Worm (Caenorhabditis elegans) whole organism, young adult: ENCODE data around the gene dre-1.

Experiments used
- F22D6.2 ChIP-seq: sonication (generic microtip); optimal IDR thresholded peaks from 2 replicates; lab custom pipeline; 2016; ENCODE audit warnings: mild to moderate bottlenecking, missing genetic modification characterization, missing compliant biosample characterization
- F39B2.1 ChIP-seq: fragments of 200-800 bp; sonication (Bioruptor generic); IDR thresholded peaks from 2 replicates; pipeline ENCODE4 v1.3.6; 2022; ENCODE audit warnings: missing genetic modification reagents, missing genetic modification characterization, missing compliant biosample characterization
- F55B11.4 ChIP-seq: sonication (generic microtip); optimal IDR thresholded peaks from 2 replicates; lab custom pipeline; 2016; ENCODE audit warnings: missing compliant biosample characterization, missing genetic modification characterization, borderline replicate concordance; ENCODE audit not compliant: insufficient read depth
- F57A8.1 ChIP-seq: fragments of 200-800 bp; sonication (Bioruptor generic); optimal IDR thresholded peaks from 2 replicates; lab custom pipeline; 2018; ENCODE audit warnings: mild to moderate bottlenecking, missing genetic modification characterization, moderate library complexity, missing compliant biosample characterization
- F57C9.4 ChIP-seq: sonication (generic microtip); optimal IDR thresholded peaks from 2 replicates; lab custom pipeline; 2017; ENCODE audit warnings: mild to moderate bottlenecking, missing genetic modification characterization, missing compliant biosample characterization
- K12H6.12 ChIP-seq: fragments of 200-800 bp; sonication (Bioruptor generic); optimal IDR thresholded peaks from 2 replicates; lab custom pipeline; 2018; ENCODE audit warnings: mild to moderate bottlenecking, missing genetic modification characterization, missing compliant biosample characterization
- ZK185.1 ChIP-seq: sonication (generic microtip); optimal IDR thresholded peaks from 2 replicates; lab custom pipeline; 2016; ENCODE audit warnings: mild to moderate bottlenecking, missing genetic modification characterization, missing compliant biosample characterization; ENCODE audit not compliant: poor library complexity, severe bottlenecking
- akir-1 ChIP-seq: fragments of 200-800 bp; sonication (Bioruptor generic); optimal IDR thresholded peaks from 2 replicates; lab custom pipeline; 2018; ENCODE audit warnings: mild to moderate bottlenecking, missing genetic modification characterization, moderate library complexity, missing compliant biosample characterization
- aptf-3 ChIP-seq: fragments of 200-800 bp; sonication (Bioruptor generic); IDR thresholded peaks from 2 replicates; pipeline ENCODE4 v1.3.6; 2022; ENCODE audit warnings: missing genetic modification characterization, missing compliant biosample characterization
- athp-1 ChIP-seq: sonication (generic microtip); optimal IDR thresholded peaks from 2 replicates; lab custom pipeline; 2017; ENCODE audit warnings: mild to moderate bottlenecking, missing genetic modification characterization, missing compliant biosample characterization
- attf-3 ChIP-seq: fragments of 200-800 bp; sonication (Bioruptor generic); conservative IDR thresholded peaks from 2 replicates; pipeline ENCODE4 v1.3.6; 2022; ENCODE audit warnings: missing genetic modification reagents, missing genetic modification characterization, missing compliant biosample characterization
- attf-5 ChIP-seq: fragments of 200-800 bp; sonication (Bioruptor generic); optimal IDR thresholded peaks from 2 replicates; lab custom pipeline; 2018; ENCODE audit warnings: mild to moderate bottlenecking, missing genetic modification characterization, missing compliant biosample characterization
- cebp-2 ChIP-seq: fragments of 200-800 bp; sonication (Bioruptor generic); IDR thresholded peaks from 2 replicates; pipeline ENCODE4 v1.3.6; 2022; ENCODE audit warnings: missing genetic modification characterization, missing compliant biosample characterization
- ceh-27 ChIP-seq: fragments of 200-800 bp; sonication (Bioruptor generic); optimal IDR thresholded peaks from 2 replicates; lab custom pipeline; 2018; ENCODE audit warnings: mild to moderate bottlenecking, missing genetic modification characterization, moderate library complexity, missing compliant biosample characterization
- ceh-91 ChIP-seq: fragments of 200-800 bp; sonication (Bioruptor generic); IDR thresholded peaks from 2 replicates; pipeline ENCODE4 v1.3.6; 2022; ENCODE audit warnings: missing genetic modification reagents, missing genetic modification characterization, missing compliant biosample characterization
- chd-7 ChIP-seq: sonication (generic microtip); optimal IDR thresholded peaks from 2 replicates; lab custom pipeline; 2016; ENCODE audit warnings: mild to moderate bottlenecking, missing genetic modification characterization, moderate library complexity, missing compliant biosample characterization
- die-1 ChIP-seq: sonication (generic microtip); optimal IDR thresholded peaks from 2 replicates; lab custom pipeline; 2016; ENCODE audit warnings: missing genotype, mild to moderate bottlenecking, missing genetic modification characterization, missing compliant biosample characterization
- dox-1 ChIP-seq: fragments of 200-800 bp; sonication (Bioruptor generic); IDR thresholded peaks from 2 replicates; pipeline ENCODE4 v1.3.6; 2022; ENCODE audit warnings: missing genetic modification reagents, missing genetic modification characterization, missing compliant biosample characterization
- dpff-1 ChIP-seq: sonication (generic microtip); optimal IDR thresholded peaks from 2 replicates; lab custom pipeline; 2017; ENCODE audit warnings: mild to moderate bottlenecking, missing genetic modification characterization, missing compliant biosample characterization
- efl-1 ChIP-seq: fragments of 150-350 bp; optimal IDR thresholded peaks from 2 replicates; lab custom pipeline; 2014; ENCODE audit warnings: missing biosample characterization, missing genetic modification reagents, missing genetic modification characterization
- fkh-3 ChIP-seq: sonication (generic microtip); optimal IDR thresholded peaks from 2 replicates; lab custom pipeline; 2016; ENCODE audit warnings: mild to moderate bottlenecking, missing genetic modification characterization, missing compliant biosample characterization
- him-1 ChIP-seq: sonication (generic microtip); optimal IDR thresholded peaks from 2 replicates; lab custom pipeline; 2016; ENCODE audit warnings: missing genotype, missing genetic modification reagents, missing genetic modification characterization, missing compliant biosample characterization
- let-526 ChIP-seq: fragments of 200-800 bp; sonication (Bioruptor generic); IDR thresholded peaks from 2 replicates; pipeline ENCODE4 v1.3.6; 2022; ENCODE audit warnings: missing genetic modification reagents, missing genetic modification characterization, missing compliant biosample characterization
- let-607 ChIP-seq, 2 experiments: fragments of 200-800 bp in 1 of 2; sonication (Bioruptor generic) in 1 of 2; sonication (generic microtip) in 1 of 2; optimal IDR thresholded peaks; 2 replicates each; lab custom pipeline; 2016 to 2018; ENCODE audit warnings: mild to moderate bottlenecking in 2 of 2, missing compliant biosample characterization in 2 of 2, missing genetic modification characterization in 2 of 2, moderate library complexity in 2 of 2, missing genotype in 1 of 2
- lin-35 ChIP-seq, 3 experiments: fragments of 150-350 bp in 2 of 3; sonication (generic microtip) in 1 of 3; optimal IDR thresholded peaks; 2 replicates each; lab custom pipeline; 2014 to 2018; ENCODE audit warnings: missing biosample characterization in 3 of 3, missing genetic modification characterization in 3 of 3, missing genetic modification reagents in 3 of 3
- lir-1 ChIP-seq: fragments of 200-800 bp; sonication (Bioruptor generic); conservative IDR thresholded peaks from 2 replicates; pipeline ENCODE4 v1.3.6; 2022; ENCODE audit warnings: missing genetic modification reagents, missing genetic modification characterization, missing compliant biosample characterization
- madf-6 ChIP-seq: fragments of 200-800 bp; sonication (Bioruptor generic); IDR thresholded peaks from 2 replicates; pipeline ENCODE4 v1.3.6; 2022; ENCODE audit warnings: missing genetic modification reagents, missing genetic modification characterization, missing compliant biosample characterization
- nhr-179 ChIP-seq: sonication (generic microtip); optimal IDR thresholded peaks from 2 replicates; lab custom pipeline; 2016; ENCODE audit warnings: mild to moderate bottlenecking, missing genetic modification characterization, missing compliant biosample characterization
- rcor-1 ChIP-seq: fragments of 200-800 bp; sonication (Bioruptor generic); IDR thresholded peaks from 2 replicates; pipeline ENCODE4 v1.3.6; 2022; ENCODE audit warnings: missing genetic modification reagents, missing genetic modification characterization, missing compliant biosample characterization
- repo-1 ChIP-seq: sonication (generic microtip); optimal IDR thresholded peaks from 2 replicates; lab custom pipeline; 2017; ENCODE audit warnings: mild to moderate bottlenecking, missing genetic modification characterization, missing compliant biosample characterization
- somi-1 ChIP-seq: fragments of 200-800 bp; sonication (Bioruptor generic); optimal IDR thresholded peaks from 2 replicates; lab custom pipeline; 2018; ENCODE audit warnings: mild to moderate bottlenecking, missing genetic modification characterization, missing compliant biosample characterization
- tbx-9 ChIP-seq: sonication (generic microtip); optimal IDR thresholded peaks from 2 replicates; lab custom pipeline; 2016; ENCODE audit warnings: borderline replicate concordance, missing genetic modification characterization, inconsistent platforms, missing compliant biosample characterization
- zfh-2 ChIP-seq: fragments of 200-800 bp; sonication (Bioruptor generic); conservative IDR thresholded peaks from 2 replicates; pipeline ENCODE4 v1.3.6; 2022; ENCODE audit warnings: missing genetic modification reagents, missing genetic modification characterization, missing compliant biosample characterization
- zim-3 ChIP-seq: sonication (generic microtip); optimal IDR thresholded peaks from 2 replicates; lab custom pipeline; 2017; ENCODE audit warnings: mild to moderate bottlenecking, missing genetic modification characterization, moderate library complexity, missing compliant biosample characterization
- ztf-22 ChIP-seq: fragments of 200-800 bp; sonication (Bioruptor generic); optimal IDR thresholded peaks from 2 replicates; lab custom pipeline; 2018; ENCODE audit warnings: mild to moderate bottlenecking, missing genetic modification characterization, moderate library complexity, missing compliant biosample characterization
- ztf-28 ChIP-seq: fragments of 200-800 bp; sonication (Bioruptor generic); IDR thresholded peaks from 2 replicates; pipeline ENCODE4 v1.3.6; 2022; ENCODE audit warnings: missing genetic modification reagents, missing genetic modification characterization, missing compliant biosample characterization
- ztf-6 ChIP-seq: fragments of 200-800 bp; sonication (Bioruptor generic); IDR thresholded peaks from 2 replicates; pipeline ENCODE4 v1.3.6; 2022; ENCODE audit warnings: missing genetic modification reagents, missing genetic modification characterization, missing compliant biosample characterization

dre-1 gene

DNA sequence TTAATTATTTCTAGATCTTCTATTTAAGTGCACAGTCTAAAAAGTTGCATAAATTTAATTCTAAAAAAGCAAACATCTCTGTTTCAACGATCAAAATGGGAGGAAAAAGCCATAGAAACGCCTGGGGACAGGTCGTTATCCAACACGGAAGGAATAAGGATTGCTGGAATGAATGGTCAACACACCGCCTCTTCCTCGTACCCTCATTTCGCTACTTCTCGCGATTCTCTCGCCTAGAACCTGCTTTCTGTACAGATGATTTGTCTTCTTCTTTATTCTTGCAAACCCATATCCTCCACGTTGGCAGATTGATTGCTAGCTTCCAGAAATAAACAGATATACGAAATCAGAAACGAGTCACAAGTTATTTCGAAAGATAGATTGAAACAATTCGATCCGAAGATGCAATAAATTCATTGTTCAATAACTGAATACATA lies 31.4 kb downstream of the dre-1 start, which contains the start of gene dpy-11 (continued):
- TF ChIP-seq repo-1 (tag; lab: Kevin White, UChicago) (peak; percentile 93), somi-1 (GFP tag; lab: Kevin White, UChicago) (peak; percentile 74), athp-1 (tag; lab: Kevin White, UChicago) (peak; percentile 32), zim-3 (tag; lab: Kevin White, UChicago) (no peak), ZK185.1 (tag; lab: Kevin White, UChicago) (peak; percentile 22), let-526 (GFP tag; lab: Robert Waterston, UW) (no peak), cebp-2 (peak; percentile 78; the same call in 1 of the 2 replicates), attf-3 (GFP tag; lab: Robert Waterston, UW) (no peak), ztf-22 (GFP tag; lab: Kevin White, UChicago) (peak; percentile 19), F22D6.2 (tag; lab: Kevin White, UChicago) (no peak), akir-1 (GFP tag; lab: Kevin White, UChicago) (no peak), F39B2.1 (GFP tag; lab: Robert Waterston, UW) (0 out of 2 replicates have a peak, but pooled peaks have one; percentile 53), K12H6.12 (tag; lab: Kevin White, UChicago) (no peak), madf-6 (GFP tag; lab: Robert Waterston, UW) (peak; percentile 61), tbx-9 (no peak), lir-1 (GFP tag; lab: Robert Waterston, UW) (no peak), efl-1 (GFP tag; lab: Kevin White, UChicago) (no peak), ceh-91 (GFP tag; lab: Robert Waterston, UW) (no peak), nhr-179 (tag; lab: Kevin White, UChicago) (no peak), zfh-2 (no peak), lin-35 (GFP tag; optimal IDR thresholded peaks at IDR 0.05; lab: Kevin White, UChicago) (peak in 1 of 3 experiments; percentile 59), F57C9.4 (tag; lab: Kevin White, UChicago) (no peak), chd-7 (tag; lab: Kevin White, UChicago) (peak; percentile 35), fkh-3 (no peak), him-1 (tag; lab: Kevin White, UChicago) (no peak), attf-5 (GFP tag; lab: Kevin White, UChicago) (peak; percentile 23), rcor-1 (no peak), dpff-1 (tag; lab: Kevin White, UChicago) (peak; percentile 21), F55B11.4 (no peak), die-1 (peak; percentile 41), ceh-27 (GFP tag; lab: Kevin White, UChicago) (no peak), aptf-3 (GFP tag; lab: Robert Waterston, UW) (0 out of 2 replicates have a peak, but pooled peaks have one; percentile 80), dox-1 (peak; percentile 58), ztf-6 (GFP tag; lab: Robert Waterston, UW) (no peak), F57A8.1 (GFP tag; lab: Kevin White, UChicago) (no peak), ztf-28 (GFP tag; lab: Robert Waterston, UW) (no peak)
- TF ChIP-seq, all 124 proteins: peak for 46

DNA sequence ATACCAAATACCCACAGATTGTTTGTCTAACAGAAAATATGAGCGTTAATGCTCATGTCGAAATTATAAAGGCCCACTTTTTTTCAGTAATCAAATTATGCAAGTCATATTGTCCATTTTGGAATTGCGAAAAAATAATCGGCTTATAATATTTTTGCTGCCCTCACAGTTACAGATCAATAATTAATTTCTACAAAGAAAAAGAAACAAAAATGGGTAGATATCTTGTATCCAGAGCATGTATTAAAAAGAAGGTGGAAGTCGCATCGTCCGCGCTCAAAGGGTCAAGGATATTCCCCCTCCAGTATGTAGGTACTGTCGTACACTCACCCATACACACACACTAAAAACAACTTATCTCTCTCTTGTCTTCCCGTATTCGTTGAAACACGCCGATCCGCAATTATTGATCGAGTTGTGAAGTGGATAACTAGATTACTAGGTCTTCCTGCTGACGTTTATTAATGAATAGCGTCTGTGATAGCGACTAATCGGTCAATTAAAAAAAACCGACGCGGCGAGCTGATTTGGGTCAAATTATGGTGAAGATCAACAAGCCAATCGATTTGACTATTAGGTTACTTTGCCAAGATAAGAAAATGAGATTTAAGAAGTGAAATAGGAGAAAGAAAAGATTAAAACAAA lies 32.4 kb downstream of the dre-1 start:
- no peak for TF ChIP-seq let-607 (tag; optimal IDR thresholded peaks at IDR 0.05; lab: Kevin White, UChicago)
- no peak for TF ChIP-seq zim-3 (tag; lab: Kevin White, UChicago)
